Worm (Caenorhabditis elegans) whole organism, early embryonic: ENCODE measurements around the gene mfsd-6.

ENCODE experiments used
- B0310.2 ChIP-seq: sonication (generic microtip); optimal IDR thresholded peaks from 2 replicates; lab custom pipeline; 2016; ENCODE audit warnings: mild to moderate bottlenecking, missing genetic modification characterization, missing compliant biosample characterization
- F13C5.2 ChIP-seq: sonication (generic microtip); optimal IDR thresholded peaks from 2 replicates; lab custom pipeline; 2017; ENCODE audit warnings: mild to moderate bottlenecking, missing genetic modification characterization, inconsistent platforms, missing compliant biosample characterization
- aly-1 ChIP-seq: sonication (generic microtip); optimal IDR thresholded peaks from 2 replicates; lab custom pipeline; 2016; ENCODE audit warnings: missing genetic modification characterization, missing compliant biosample characterization
- ama-1 ChIP-seq: fragments of 150-350 bp; optimal IDR thresholded peaks from 2 replicates; lab custom pipeline; 2014
- ceh-13 ChIP-seq: fragments of 200-800 bp; sonication (Bioruptor generic); optimal IDR thresholded peaks from 2 replicates; lab custom pipeline; 2018; ENCODE audit warnings: mild to moderate bottlenecking, missing genetic modification characterization, missing compliant biosample characterization
- ceh-36 ChIP-seq: sonication (generic microtip); optimal IDR thresholded peaks from 2 replicates; lab custom pipeline; 2016; ENCODE audit warnings: missing genetic modification characterization, inconsistent platforms, missing compliant biosample characterization
- ets-7 ChIP-seq: sonication (generic microtip); optimal IDR thresholded peaks from 2 replicates; lab custom pipeline; 2016; ENCODE audit warnings: missing genotype, missing genetic modification characterization, missing compliant biosample characterization
- flt-1 ChIP-seq: fragments of 200-800 bp; sonication (Bioruptor generic); IDR thresholded peaks from 2 replicates; pipeline ENCODE4 v1.3.6; 2022; ENCODE audit warnings: missing genetic modification characterization, missing compliant biosample characterization
- hmbx-1 ChIP-seq: sonication (generic microtip); optimal IDR thresholded peaks from 2 replicates; lab custom pipeline; 2016; ENCODE audit warnings: mild to moderate bottlenecking, missing genetic modification characterization, missing compliant biosample characterization
- hmg-4 ChIP-seq: fragments of 200-800 bp; sonication (Bioruptor generic); optimal IDR thresholded peaks from 2 replicates; lab custom pipeline; 2018; ENCODE audit warnings: mild to moderate bottlenecking, missing genetic modification characterization, missing compliant biosample characterization
- hnd-1 ChIP-seq: sonication (generic microtip); optimal IDR thresholded peaks from 2 replicates; lab custom pipeline; 2016; ENCODE audit warnings: missing genetic modification characterization, missing compliant biosample characterization
- pes-1 ChIP-seq: fragments of 200-800 bp; sonication (Bioruptor generic); IDR thresholded peaks from 2 replicates; pipeline ENCODE4 v1.3.6; 2022; ENCODE audit warnings: missing genetic modification reagents, missing genetic modification characterization, missing compliant biosample characterization
- scrt-1 ChIP-seq: fragments of 200-800 bp; sonication (Bioruptor generic); IDR thresholded peaks from 2 replicates; pipeline ENCODE4 v1.3.6; 2022; ENCODE audit warnings: missing genetic modification characterization, missing compliant biosample characterization
- sea-1 ChIP-seq: fragments of 200-800 bp; sonication (Bioruptor generic); conservative IDR thresholded peaks from 2 replicates; pipeline ENCODE4 v1.3.6; 2022; ENCODE audit warnings: missing genetic modification characterization, missing compliant biosample characterization
- tbx-11 ChIP-seq: fragments of 200-800 bp; sonication (Bioruptor generic); IDR thresholded peaks from 2 replicates; pipeline ENCODE4 v1.3.6; 2022; ENCODE audit warnings: missing genetic modification characterization, missing compliant biosample characterization
- tbx-37 ChIP-seq: fragments of 200-800 bp; sonication (Bioruptor generic); conservative IDR thresholded peaks from 2 replicates; pipeline ENCODE4 v1.3.6; 2022; ENCODE audit warnings: missing genetic modification reagents, missing genetic modification characterization, missing compliant biosample characterization
- tra-4 ChIP-seq: sonication (generic microtip); optimal IDR thresholded peaks from 2 replicates; lab custom pipeline; 2017; ENCODE audit warnings: missing genetic modification characterization, missing compliant biosample characterization

Gene mfsd-6

DNA sequence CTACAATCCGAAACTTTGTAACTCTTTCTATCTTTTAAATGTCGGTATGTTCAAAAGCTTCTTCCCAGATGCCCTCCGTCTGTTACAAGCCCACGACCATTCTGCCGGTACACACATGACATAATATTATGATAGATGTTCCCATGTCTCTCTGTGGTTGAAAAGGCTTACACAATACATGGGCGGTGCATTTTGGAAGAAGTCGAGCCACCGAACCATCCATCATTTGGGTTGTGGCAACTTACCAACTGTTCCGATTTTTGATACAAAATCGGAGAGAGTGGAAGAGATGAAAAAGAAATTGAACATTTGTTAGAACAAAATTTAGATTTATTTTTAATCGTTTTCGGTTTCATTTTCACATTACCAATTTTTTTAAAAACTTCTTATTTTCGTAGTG lies 30.2 kb downstream of the mfsd-6 start:
- TF ChIP-seq B0310.2 (tag; lab: Kevin White, UChicago) (no peak), scrt-1 (GFP tag; lab: Robert Waterston, UW) (no peak), aly-1 (tag; lab: Kevin White, UChicago) (no peak), flt-1 (no peak), ama-1 (no peak)

- TF ChIP-seq ceh-36 (tag; lab: Kevin White, UChicago) (peak; percentile 53), sea-1 (no peak), tra-4 (no peak)
Observed at ce11 chrIII:7545189-7545588, 34.0 kb downstream of the mfsd-6 start.

DNA sequence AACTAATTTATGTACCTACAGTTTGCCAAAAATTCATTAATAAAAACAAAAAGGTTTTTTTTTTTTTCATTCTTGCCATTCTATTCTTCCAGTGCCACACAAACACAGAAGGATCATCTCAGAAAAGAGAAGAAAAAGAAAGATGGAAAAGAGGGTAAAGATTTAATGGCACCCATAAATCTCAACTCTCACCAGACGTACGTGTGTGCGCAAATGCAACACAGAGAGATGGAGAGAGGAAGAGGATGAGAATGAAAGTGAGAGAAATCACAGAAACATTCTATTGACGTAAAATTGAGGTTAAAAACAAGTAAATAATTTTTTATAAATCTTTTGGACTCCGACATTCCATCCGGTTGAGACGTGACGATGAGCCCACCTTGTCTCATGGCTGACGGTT lies 35.0 kb downstream of the mfsd-6 start:
- no peak for TF ChIP-seq ets-7
- no peak for TF ChIP-seq ceh-36 (tag; lab: Kevin White, UChicago)
- TF ChIP-seq hnd-1 (tag; lab: Kevin White, UChicago), result no peak
- no peak for TF ChIP-seq ama-1
- no peak for TF ChIP-seq tra-4
- TF ChIP-seq tbx-37 (GFP tag; lab: Robert Waterston, UW), result no peak
- no peak for TF ChIP-seq hmg-4
- TF ChIP-seq ceh-13 (GFP tag; lab: Kevin White, UChicago), result no peak
- TF ChIP-seq B0310.2 (tag; lab: Kevin White, UChicago), result no peak
- TF ChIP-seq aly-1 (tag; lab: Kevin White, UChicago), result no peak
- no peak for TF ChIP-seq sea-1
- no peak for TF ChIP-seq hmbx-1 (tag; lab: Kevin White, UChicago)
- TF ChIP-seq pes-1 (GFP tag; lab: Robert Waterston, UW), result no peak

DNA sequence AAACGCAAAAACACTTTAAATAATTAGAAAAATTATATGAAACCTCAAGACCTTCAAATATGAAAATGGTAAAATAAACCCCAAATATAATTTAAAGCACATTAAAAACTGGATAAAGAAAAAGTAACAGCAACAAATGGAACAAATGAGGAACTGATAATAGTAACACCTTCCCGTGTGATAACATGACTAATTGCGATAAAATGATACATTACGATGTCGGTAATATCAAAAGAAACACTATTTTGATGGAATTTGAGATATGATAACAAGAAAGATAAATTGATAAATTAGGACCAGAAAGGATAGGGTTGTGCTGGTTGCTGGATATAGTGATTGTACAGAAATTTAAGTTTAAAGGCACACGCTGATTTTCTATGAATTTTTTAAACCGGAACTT lies 37.2 kb downstream of the mfsd-6 start:
- TF ChIP-seq F13C5.2 (tag; lab: Kevin White, UChicago) (no peak), pes-1 (GFP tag; lab: Robert Waterston, UW) (no peak), flt-1 (no peak), tbx-11 (no peak), aly-1 (tag; lab: Kevin White, UChicago) (no peak), hmg-4 (no peak), ama-1 (no peak), ets-7 (no peak)

ce11 chrIII:7536559-7536958 lies 42.7 kb downstream of the mfsd-6 start, which contains the start of gene lin-39:
Gene lin-39, minus strand, starts transcription at chrIII:7536632.
- TF ChIP-seq hnd-1 (tag; lab: Kevin White, UChicago), result no peak
- no peak for TF ChIP-seq hmg-4
- TF ChIP-seq flt-1, result no peak
- no peak for TF ChIP-seq scrt-1 (GFP tag; lab: Robert Waterston, UW)
- TF ChIP-seq hmbx-1 (tag; lab: Kevin White, UChicago), result no peak
- no peak for TF ChIP-seq sea-1
- TF ChIP-seq tra-4, result no peak
- TF ChIP-seq aly-1 (tag; lab: Kevin White, UChicago), result no peak
- no peak for TF ChIP-seq ceh-13 (GFP tag; lab: Kevin White, UChicago)
- TF ChIP-seq B0310.2 (tag; lab: Kevin White, UChicago), result no peak
- no peak for TF ChIP-seq ceh-36 (tag; lab: Kevin White, UChicago)
- no peak for TF ChIP-seq F13C5.2 (tag; lab: Kevin White, UChicago)
- TF ChIP-seq tbx-11, result no peak
- no peak for TF ChIP-seq pes-1 (GFP tag; lab: Robert Waterston, UW)
- no peak for TF ChIP-seq ama-1
- no peak for TF ChIP-seq tbx-37 (GFP tag; lab: Robert Waterston, UW)
- no peak for TF ChIP-seq ets-7

DNA sequence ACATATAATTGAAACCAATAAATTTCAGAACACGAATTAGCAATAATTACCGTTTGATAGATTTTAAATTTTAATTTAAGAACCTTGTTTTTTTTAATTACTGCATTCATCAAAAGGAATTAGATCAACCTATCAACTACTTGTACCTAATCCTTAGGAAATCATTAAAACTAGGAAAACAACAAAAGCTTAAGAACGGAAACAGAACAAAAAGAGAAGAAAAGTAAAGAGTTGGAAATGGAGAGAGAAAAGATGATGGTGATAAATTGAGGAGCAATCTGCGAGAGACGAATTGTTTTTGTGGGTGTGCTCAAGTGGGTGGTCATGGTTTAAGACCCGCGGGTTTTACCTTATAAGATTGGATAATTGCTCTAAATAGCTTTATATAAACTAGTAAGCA lies 43.9 kb downstream of the mfsd-6 start:
- TF ChIP-seq ets-7, result no peak

ce11 chrIII:7534648-7535047 lies 44.6 kb downstream of the mfsd-6 start:
- TF ChIP-seq tbx-11, result no peak
- no peak for TF ChIP-seq B0310.2 (tag; lab: Kevin White, UChicago)
- no peak for TF ChIP-seq pes-1 (GFP tag; lab: Robert Waterston, UW)
- TF ChIP-seq flt-1, result no peak
- no peak for TF ChIP-seq hnd-1 (tag; lab: Kevin White, UChicago)
- TF ChIP-seq sea-1, result no peak
- TF ChIP-seq hmbx-1 (tag; lab: Kevin White, UChicago), result no peak

- TF ChIP-seq sea-1, result no peak
- TF ChIP-seq hnd-1 (tag; lab: Kevin White, UChicago), result no peak
- TF ChIP-seq scrt-1 (GFP tag; lab: Robert Waterston, UW), result no peak
- TF ChIP-seq tbx-11, result no peak
- no peak for TF ChIP-seq pes-1 (GFP tag; lab: Robert Waterston, UW)
- TF ChIP-seq tra-4, result no peak
- TF ChIP-seq hmg-4, result no peak
- TF ChIP-seq flt-1, result no peak
- TF ChIP-seq aly-1 (tag; lab: Kevin White, UChicago), result no peak
- no peak for TF ChIP-seq ama-1
- TF ChIP-seq B0310.2 (tag; lab: Kevin White, UChicago), result no peak
- TF ChIP-seq ets-7, result no peak
- TF ChIP-seq tbx-37 (GFP tag; lab: Robert Waterston, UW), result no peak
Observed at ce11 chrIII:7533012-7533411, 46.2 kb downstream of the mfsd-6 start.

DNA sequence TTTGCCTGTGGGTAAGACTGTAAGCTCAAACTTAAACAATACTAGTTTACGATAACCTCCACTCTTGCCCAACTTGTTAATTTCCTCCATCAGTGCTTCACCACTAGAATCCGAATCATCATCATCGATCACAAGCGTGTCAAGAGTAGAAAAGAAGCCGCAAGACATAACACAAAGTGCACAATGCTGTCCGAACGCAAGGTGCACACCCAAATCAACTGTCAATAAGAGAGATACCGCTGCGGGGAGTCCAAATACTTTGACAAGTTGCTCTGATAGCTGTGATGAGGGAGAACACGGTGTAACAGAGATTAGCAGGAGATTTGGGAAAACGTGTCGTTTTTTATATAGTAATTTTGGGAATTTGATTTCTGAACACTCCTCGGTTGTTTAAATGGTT lies 47.8 kb downstream of the mfsd-6 start:
- TF ChIP-seq hmbx-1 (tag; lab: Kevin White, UChicago) (no peak), hmg-4 (no peak), ceh-13 (GFP tag; lab: Kevin White, UChicago) (no peak), tbx-11 (no peak), ama-1 (no peak), F13C5.2 (tag; lab: Kevin White, UChicago) (no peak), pes-1 (GFP tag; lab: Robert Waterston, UW) (no peak), tbx-37 (GFP tag; lab: Robert Waterston, UW) (no peak), tra-4 (no peak), aly-1 (tag; lab: Kevin White, UChicago) (no peak)
